Worm (Caenorhabditis elegans) whole organism, late embryonic: ENCODE results near the gene rpl-28.

ENCODE experiments used
- ama-1 ChIP-seq: fragments of 150-350 bp; optimal IDR thresholded peaks from 2 replicates; lab custom pipeline; 2014
- ceh-9 ChIP-seq: sonication (generic microtip); optimal IDR thresholded peaks from 2 replicates; lab custom pipeline; 2016; ENCODE audit warnings: mild to moderate bottlenecking, missing genetic modification characterization, inconsistent platforms, missing compliant biosample characterization
- elt-4 ChIP-seq: sonication (generic microtip); optimal IDR thresholded peaks from 2 replicates; lab custom pipeline; 2016; ENCODE audit warnings: missing genetic modification characterization, missing compliant biosample characterization
- fax-1 ChIP-seq: sonication (generic microtip); optimal IDR thresholded peaks from 2 replicates; lab custom pipeline; 2016; ENCODE audit warnings: missing genotype, missing genetic modification characterization, missing compliant biosample characterization
- hlh-15 ChIP-seq: sonication (generic microtip); optimal IDR thresholded peaks from 2 replicates; lab custom pipeline; 2016; ENCODE audit warnings: missing genetic modification characterization, missing compliant biosample characterization
- hlh-30 ChIP-seq: sonication (generic microtip); optimal IDR thresholded peaks from 2 replicates; lab custom pipeline; 2017; ENCODE audit warnings: antibody characterized with exemption, missing genetic modification characterization, missing compliant biosample characterization; ENCODE audit not compliant: insufficient read depth
- nfya-1 ChIP-seq: sonication (generic microtip); optimal IDR thresholded peaks from 2 replicates; lab custom pipeline; 2017; ENCODE audit warnings: missing genetic modification characterization, mild to moderate bottlenecking, missing compliant biosample characterization, antibody characterized with exemption, moderate library complexity
- nhr-11 ChIP-seq: fragments of 150-350 bp; optimal IDR thresholded peaks from 2 replicates; lab custom pipeline; 2014; ENCODE audit warnings: missing biosample characterization, missing genetic modification characterization
- pag-3 ChIP-seq: sonication (generic microtip); optimal IDR thresholded peaks from 2 replicates; lab custom pipeline; 2016; ENCODE audit warnings: missing compliant biosample characterization, missing genetic modification characterization, borderline replicate concordance
- pha-4 ChIP-seq: fragments of 150-350 bp; optimal IDR thresholded peaks from 2 replicates; lab custom pipeline; 2018; ENCODE audit warnings: missing biosample characterization, missing genetic modification reagents, missing genetic modification characterization

- TF ChIP-seq nfya-1 (tag; lab: Kevin White, UChicago) (no peak), ceh-9 (tag; lab: Kevin White, UChicago) (no peak), hlh-15 (no peak), hlh-30 (no peak), pha-4 (tag; lab: Kevin White, UChicago) (no peak), nhr-11 (tag; lab: Kevin White, UChicago) (no peak), pag-3 (no peak), ama-1 (lab: Kevin White, UChicago) (no peak), fax-1 (tag; lab: Kevin White, UChicago) (no peak), elt-4 (tag; lab: Kevin White, UChicago) (no peak)
Observed at ce11 chrV:12716447-12716846, 11.5 kb downstream of the rpl-28 start, which contains the start of gene str-178.
